Worm (Caenorhabditis elegans): Measurements from ENCODE around the gene R11D1.1.

Gene R11D1.1

ce11 chrV:12728062-12728665 is 24.0 kb downstream of the R11D1.1 start, which contains the start of the genes rpl-28 and mrpl-49:
TSS of gene rpl-28 (minus strand) at chrV:12728112.
TSS of gene mrpl-49 (plus strand) at chrV:12728631.
- TF ChIP-seq gei-17 (GFP tag; optimal IDR thresholded peaks at IDR 0.05) = no peak
- TF ChIP-seq him-1 (tag; optimal IDR thresholded peaks at IDR 0.05) = no peak
- TF ChIP-seq aptf-2 (GFP tag; conservative IDR thresholded peaks at IDR 0.05) = no peak
- no peak for TF ChIP-seq hlh-26 (GFP tag; conservative IDR thresholded peaks at IDR 0.05)
- TF ChIP-seq ccch-3 (GFP tag; optimal IDR thresholded peaks at IDR 0.05) = no peak
- TF ChIP-seq ceh-27 (GFP tag; optimal IDR thresholded peaks at IDR 0.05) = peak; percentile 34
- TF ChIP-seq pbrm-1 (GFP tag; IDR thresholded peaks at IDR 0.05) = no peak
- no peak for TF ChIP-seq mes-4 (tag; optimal IDR thresholded peaks at IDR 0.05)
- no peak for TF ChIP-seq somi-1 (GFP tag; optimal IDR thresholded peaks at IDR 0.05)
- no peak for TF ChIP-seq sptf-2 (GFP tag; optimal IDR thresholded peaks at IDR 0.05)
- TF ChIP-seq sdz-38 (tag; optimal IDR thresholded peaks at IDR 0.05) = no peak
- TF ChIP-seq bed-1 (GFP tag; IDR thresholded peaks at IDR 0.05) = no peak
- TF ChIP-seq snpc-3.4 (tag; optimal IDR thresholded peaks at IDR 0.05) = no peak
- peak; percentile 91 for TF ChIP-seq F23B12.7 (tag; optimal IDR thresholded peaks at IDR 0.05; ENCODE audit: insufficient read depth)
- TF ChIP-seq bed-2 (GFP tag; IDR thresholded peaks at IDR 0.05) = no peak
- TF ChIP-seq snpc-4 (GFP tag; optimal IDR thresholded peaks at IDR 0.05) = no peak
- peak in 3 of 4 experiments; percentile 28 to 81 (median 32) for TF ChIP-seq snpc-4 (tag; optimal IDR thresholded peaks at IDR 0.05)
- peak; percentile 23 for TF ChIP-seq efl-1 (GFP tag; optimal IDR thresholded peaks at IDR 0.05)
- TF ChIP-seq egl-18 (GFP tag; IDR thresholded peaks at IDR 0.05) = no peak
- no peak for TF ChIP-seq ceh-58 (GFP tag; IDR thresholded peaks at IDR 0.05)
- TF ChIP-seq snpc-1.3 (tag; optimal IDR thresholded peaks at IDR 0.05; ENCODE audit: insufficient read depth) = no peak
- no peak for TF ChIP-seq pha-4 (tag; optimal IDR thresholded peaks at IDR 0.05)
- TF ChIP-seq cebp-1 (GFP tag; IDR thresholded peaks at IDR 0.05) = no peak
- TF ChIP-seq cebp-1 (tag; optimal IDR thresholded peaks at IDR 0.05) = peak; percentile 68
- no peak for TF ChIP-seq let-526 (GFP tag; IDR thresholded peaks at IDR 0.05)
- TF ChIP-seq D2030.7 (GFP tag; IDR thresholded peaks at IDR 0.05) = peak; percentile 42; the same call in 1 of the 2 replicates
- TF ChIP-seq rcor-1 (GFP tag; IDR thresholded peaks at IDR 0.05) = no peak
- no peak for TF ChIP-seq mxl-1 (tag; optimal IDR thresholded peaks at IDR 0.05)
- no peak for TF ChIP-seq chd-7 (tag; optimal IDR thresholded peaks at IDR 0.05)
- TF ChIP-seq madf-10 (tag; optimal IDR thresholded peaks at IDR 0.05) = no peak
- TF ChIP-seq lin-54 (GFP tag; optimal IDR thresholded peaks at IDR 0.05) = peak; percentile 71
- TF ChIP-seq egl-44 (GFP tag; IDR thresholded peaks at IDR 0.05) = no peak
- TF ChIP-seq egrh-3 (GFP tag; IDR thresholded peaks at IDR 0.05) = no peak
- TF ChIP-seq Y95B8A.8 (GFP tag; IDR thresholded peaks at IDR 0.05) = no peak
- TF ChIP-seq F37B4.10 (GFP tag; IDR thresholded peaks at IDR 0.05) = no peak
- no peak for TF ChIP-seq F22D6.2 (tag; optimal IDR thresholded peaks at IDR 0.05)
- no peak for TF ChIP-seq cebp-2 (GFP tag; IDR thresholded peaks at IDR 0.05)
- no peak for TF ChIP-seq C17E4.6 (GFP tag; IDR thresholded peaks at IDR 0.05)
- TF ChIP-seq B0261.1 (tag; optimal IDR thresholded peaks at IDR 0.05) = no peak
- TF ChIP-seq lin-35 (GFP tag; optimal IDR thresholded peaks at IDR 0.05) = peak in 1 of 3 experiments; percentile 76
- no peak for TF ChIP-seq madf-3 (GFP tag; IDR thresholded peaks at IDR 0.05)
- no peak for TF ChIP-seq fkh-3 (tag; optimal IDR thresholded peaks at IDR 0.05)
- no peak for TF ChIP-seq ets-4 (GFP tag; optimal IDR thresholded peaks at IDR 0.05)
- TF ChIP-seq nfya-1 (tag; optimal IDR thresholded peaks at IDR 0.05; ENCODE audit: borderline replicate concordance, insufficient read depth) = no peak
- TF ChIP-seq ztf-26 (tag; optimal IDR thresholded peaks at IDR 0.05) = peak; percentile 21
- peak; percentile 44 for TF ChIP-seq ZK185.1 (tag; optimal IDR thresholded peaks at IDR 0.05; ENCODE audit: poor library complexity, severe bottlenecking)
- TF ChIP-seq C06A6.2 (GFP tag; conservative IDR thresholded peaks at IDR 0.05) = no peak
- peak; percentile 42 for TF ChIP-seq F49E8.2 (tag; optimal IDR thresholded peaks at IDR 0.05; ENCODE audit: insufficient read depth)
